Fruit fly (Drosophila melanogaster): ENCODE results near the gene Arp6.
A peak's percentile ranks its signal among the peaks of the same experiment; 100 is the strongest.

The Arp6 gene

DNA sequence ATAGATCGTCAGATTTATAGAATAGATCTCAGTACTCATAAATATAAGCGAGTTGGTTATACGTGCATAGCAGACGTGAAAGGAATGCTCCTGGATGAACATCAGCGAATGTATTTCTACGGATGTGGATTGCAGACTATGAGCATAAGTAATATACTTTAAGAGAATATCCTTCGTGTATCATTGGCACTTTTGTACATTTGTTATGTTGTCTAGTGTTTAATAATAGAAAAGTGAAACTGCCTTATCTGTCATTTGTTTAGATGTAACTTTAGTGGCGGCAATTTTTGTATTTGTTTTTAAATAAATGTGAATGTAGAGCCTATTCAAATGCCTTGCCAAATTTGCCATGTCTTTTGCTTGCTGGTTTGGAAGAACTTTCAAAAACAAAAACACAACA is 35.7 kb upstream of the Arp6 start, which contains the start of gene CG43672:
TSS of gene CG43672 (plus strand) at position 301 of the 400 bp plus-strand sequence.
- TF ChIP-seq GATAd (GFP tag; optimal IDR thresholded peaks at IDR 0.05) = no peak
- TF ChIP-seq Abd-B (GFP tag; optimal IDR thresholded peaks at IDR 0.05) = no peak
- TF ChIP-seq br (GFP tag; optimal IDR thresholded peaks at IDR 0.05) = no peak
- no peak for TF ChIP-seq dl (GFP tag; optimal IDR thresholded peaks at IDR 0.05; ENCODE audit: insufficient read depth in 1 of 2, partially characterized antibody in 2 of 2)
- no peak for TF ChIP-seq ey (GFP tag; optimal IDR thresholded peaks at IDR 0.05)
- no peak for TF ChIP-seq Dif (GFP tag; optimal IDR thresholded peaks at IDR 0.05; ENCODE audit: partially characterized antibody)
- TF ChIP-seq Sp1 (GFP tag; optimal IDR thresholded peaks at IDR 0.05) = no peak
- TF ChIP-seq CG9705 (GFP tag; optimal IDR thresholded peaks at IDR 0.05) = no peak
- TF ChIP-seq psq (GFP tag; optimal IDR thresholded peaks at IDR 0.05) = no peak
- no peak for TF ChIP-seq N (GFP tag; optimal IDR thresholded peaks at IDR 0.05)
- TF ChIP-seq sage (GFP tag; optimal IDR thresholded peaks at IDR 0.05) = no peak
- no peak for TF ChIP-seq Rel (GFP tag; optimal IDR thresholded peaks at IDR 0.05)
- no peak for TF ChIP-seq Rel (tag; optimal IDR thresholded peaks at IDR 0.05)

DNA sequence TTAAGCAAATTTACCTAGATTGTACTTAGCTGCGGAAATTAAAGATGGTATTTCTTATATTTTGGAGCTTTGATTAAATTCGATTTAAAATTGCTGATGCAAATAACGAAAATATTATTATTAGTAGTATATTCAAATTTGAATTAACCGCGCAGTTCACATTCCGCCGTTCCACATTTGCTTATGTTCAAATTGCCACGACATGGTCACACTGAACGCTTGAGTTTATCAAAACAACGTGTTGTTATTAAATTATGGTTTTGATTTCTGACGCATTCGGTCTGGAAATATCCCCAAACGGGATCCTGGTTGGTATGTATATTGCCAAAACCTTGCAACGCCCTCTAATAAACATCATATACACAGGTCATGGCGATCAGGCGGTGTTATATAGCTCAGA is 32.5 kb upstream of the Arp6 start, which contains the start of gene CG33172:
TSS of gene CG33172 (plus strand) at position 208 of the 400 bp plus-strand sequence.
- no peak for TF ChIP-seq N (GFP tag; optimal IDR thresholded peaks at IDR 0.05)
- TF ChIP-seq Dfd (GFP tag; optimal IDR thresholded peaks at IDR 0.05) = no peak
- no peak for TF ChIP-seq Rel (GFP tag; optimal IDR thresholded peaks at IDR 0.05)
- TF ChIP-seq Rel (tag; optimal IDR thresholded peaks at IDR 0.05) = no peak
- TF ChIP-seq CG32264 (GFP tag; optimal IDR thresholded peaks at IDR 0.05) = no peak
- TF ChIP-seq HLH106 (tag; optimal IDR thresholded peaks at IDR 0.05) = no peak
- no peak for TF ChIP-seq woc (GFP tag; optimal IDR thresholded peaks at IDR 0.05)
- no peak for TF ChIP-seq ey (GFP tag; optimal IDR thresholded peaks at IDR 0.05)
- TF ChIP-seq jim (GFP tag; optimal IDR thresholded peaks at IDR 0.05) = no peak
- no peak for TF ChIP-seq usp (GFP tag; optimal IDR thresholded peaks at IDR 0.05)
- no peak for TF ChIP-seq Dif (GFP tag; optimal IDR thresholded peaks at IDR 0.05; ENCODE audit: partially characterized antibody)

DNA sequence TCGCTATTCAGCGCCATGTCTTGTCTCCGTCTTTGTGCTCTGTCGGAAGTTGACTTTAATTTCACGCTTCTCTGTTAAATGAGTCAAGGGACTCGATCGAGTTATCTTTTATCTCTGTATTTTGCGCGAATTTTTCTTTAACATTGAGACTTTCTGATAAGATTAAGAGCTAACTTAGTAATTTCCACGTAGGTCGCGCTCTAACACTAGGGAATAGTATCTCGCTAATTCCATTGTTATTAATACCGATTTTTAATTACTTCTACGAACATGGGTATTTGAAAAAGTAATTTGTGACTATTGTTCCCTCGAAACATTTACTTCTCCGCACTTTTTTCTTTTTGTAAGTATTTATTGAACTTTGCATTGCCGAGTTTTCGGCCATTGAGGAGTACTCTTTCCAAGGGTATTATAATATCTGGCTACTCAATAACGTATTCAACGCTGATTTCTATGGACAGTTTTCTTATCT is 29.5 kb upstream of the Arp6 start, which contains the start of gene CG8952:
TSS of gene CG8952 (minus strand) at position 51 of the 472 bp plus-strand sequence.
- TF ChIP-seq lola (GFP tag; optimal IDR thresholded peaks at IDR 0.05) (no peak), OdsH (GFP tag; optimal IDR thresholded peaks at IDR 0.05) (no peak), psq (GFP tag; optimal IDR thresholded peaks at IDR 0.05) (no peak), GATAd (GFP tag; optimal IDR thresholded peaks at IDR 0.05) (no peak), Dif (GFP tag; optimal IDR thresholded peaks at IDR 0.05; ENCODE audit: partially characterized antibody) (no peak), dsf (GFP tag; optimal IDR thresholded peaks at IDR 0.05; ENCODE audit: borderline replicate concordance) (no peak), Hr78 (GFP tag; optimal IDR thresholded peaks at IDR 0.05) (no peak), N (GFP tag; optimal IDR thresholded peaks at IDR 0.05) (no peak), Abd-B (GFP tag; optimal IDR thresholded peaks at IDR 0.05) (no peak)

DNA sequence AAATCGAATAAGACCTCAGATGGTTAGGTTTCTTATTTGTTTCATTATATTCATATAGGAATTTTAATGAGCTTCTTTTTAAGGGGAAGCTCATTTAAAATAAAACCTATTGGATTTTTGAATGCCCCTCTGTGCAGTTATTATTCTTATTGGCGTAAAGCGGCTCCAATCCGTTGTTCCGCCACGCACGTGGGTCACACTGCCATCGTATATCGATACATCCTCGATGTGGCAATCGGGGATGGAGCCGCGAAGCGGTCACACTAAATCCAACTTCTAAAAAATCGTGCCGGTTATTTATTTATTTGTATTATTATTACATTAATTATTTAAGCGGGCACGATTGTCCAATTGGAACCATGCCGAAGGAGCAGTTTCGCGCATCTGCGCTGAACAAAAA is 25.8 kb upstream of the Arp6 start, which contains the start of gene Polr3A:
TSS of gene Polr3A (plus strand) at position 234 of the 400 bp plus-strand sequence.
- TF ChIP-seq tai (GFP tag; optimal IDR thresholded peaks at IDR 0.05) = no peak
- no peak for TF ChIP-seq br (GFP tag; optimal IDR thresholded peaks at IDR 0.05)
- TF ChIP-seq sage (GFP tag; optimal IDR thresholded peaks at IDR 0.05) = no peak
- no peak for TF ChIP-seq OdsH (GFP tag; optimal IDR thresholded peaks at IDR 0.05)
- TF ChIP-seq Mio (GFP tag; optimal IDR thresholded peaks at IDR 0.05) = no peak
- no peak for TF ChIP-seq GATAd (GFP tag; optimal IDR thresholded peaks at IDR 0.05)
- TF ChIP-seq dsf (GFP tag; optimal IDR thresholded peaks at IDR 0.05; ENCODE audit: borderline replicate concordance) = no peak
- TF ChIP-seq Sp1 (GFP tag; optimal IDR thresholded peaks at IDR 0.05) = no peak

DNA sequence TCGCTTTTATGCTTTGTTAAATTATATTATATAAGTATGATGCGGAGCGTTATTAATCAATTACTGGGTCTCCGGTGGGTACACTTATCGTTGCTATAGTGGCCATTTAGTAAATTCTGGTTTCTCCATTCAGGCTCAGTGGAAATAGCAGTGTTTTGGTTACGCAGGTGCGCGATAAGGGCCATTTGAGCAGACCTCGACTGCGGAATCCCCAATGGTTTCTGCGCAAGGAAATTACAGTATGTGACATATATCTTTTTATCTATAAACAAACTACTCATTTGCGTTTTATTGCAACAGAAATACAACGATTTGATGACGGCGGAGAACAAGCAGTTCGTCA is 24.3 kb upstream of the Arp6 start:
- TF ChIP-seq CrebA (GFP tag; optimal IDR thresholded peaks at IDR 0.05; ENCODE audit: borderline replicate concordance) = no peak
- no peak for TF ChIP-seq br (GFP tag; optimal IDR thresholded peaks at IDR 0.05)
- TF ChIP-seq Rel (GFP tag; optimal IDR thresholded peaks at IDR 0.05) = no peak
- peak; percentile 6 for TF ChIP-seq Rel (tag; optimal IDR thresholded peaks at IDR 0.05)

DNA sequence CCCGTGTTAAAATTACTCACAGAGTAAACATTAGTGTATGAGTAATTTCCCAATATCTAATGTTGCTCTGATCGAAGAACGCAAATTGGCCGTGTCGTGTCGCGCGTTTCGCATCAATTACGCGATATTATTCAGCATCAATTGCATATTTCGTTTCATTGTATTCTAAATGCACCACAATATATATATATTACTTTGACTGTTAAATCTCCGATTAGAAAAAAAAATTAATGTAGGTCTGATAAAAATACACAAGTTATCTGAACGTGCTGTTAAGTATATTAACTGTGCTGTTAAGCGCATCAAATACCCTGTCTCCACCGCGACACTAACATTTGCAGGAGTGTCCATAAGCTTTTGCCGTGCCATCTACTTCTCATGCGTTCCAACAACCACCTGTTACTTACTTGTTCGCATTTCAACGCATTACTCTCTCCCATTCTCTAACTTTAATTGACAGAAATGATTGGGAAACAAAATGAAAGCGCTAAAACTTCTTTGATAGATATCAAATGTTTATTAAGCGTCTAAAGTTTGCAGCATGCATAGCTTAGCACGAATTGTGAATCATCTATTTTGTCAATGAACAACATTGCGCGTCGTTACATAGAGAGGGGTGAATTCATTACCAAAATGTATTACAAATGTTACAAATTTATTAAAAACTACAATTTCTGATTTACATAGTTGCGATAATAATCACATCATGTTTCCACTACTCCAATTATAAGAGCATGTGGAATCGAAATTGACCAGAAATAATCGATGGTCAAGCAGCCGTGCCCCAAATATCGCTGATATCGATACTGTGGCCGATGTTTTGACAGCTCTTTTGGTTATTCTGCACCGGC is 23.8 kb upstream of the Arp6 start, which contains the start of the genes Graf and mRpL3:
TSS of gene Graf (minus strand) at position 287 of the 851 bp plus-strand sequence.
TSS of gene mRpL3 (plus strand) at position 802 of the 851 bp plus-strand sequence.
- TF ChIP-seq woc (GFP tag; optimal IDR thresholded peaks at IDR 0.05) (peak; percentile 71), Hr78 (GFP tag; optimal IDR thresholded peaks at IDR 0.05) (peak; percentile 74), N (GFP tag; optimal IDR thresholded peaks at IDR 0.05) (peak; percentile 84), fru (GFP tag; optimal IDR thresholded peaks at IDR 0.05) (peak; percentile 97), sv (GFP tag; optimal IDR thresholded peaks at IDR 0.05) (no peak)
